Worm (Caenorhabditis elegans) whole organism, young adult: ENCODE results near the gene rhy-1.

Experiments
- T07F8.4 ChIP-seq: sonication (generic microtip); optimal IDR thresholded peaks from 2 replicates; lab custom pipeline; 2016; ENCODE audit warnings: mild to moderate bottlenecking, missing genetic modification characterization, moderate library complexity, missing compliant biosample characterization
- efl-1 ChIP-seq: fragments of 150-350 bp; optimal IDR thresholded peaks from 2 replicates; lab custom pipeline; 2014; ENCODE audit warnings: missing biosample characterization, missing genetic modification reagents, missing genetic modification characterization
- lin-54 ChIP-seq: fragments of 200-800 bp; sonication (Bioruptor generic); optimal IDR thresholded peaks from 2 replicates; lab custom pipeline; 2018; ENCODE audit warnings: mild to moderate bottlenecking, missing genetic modification characterization, missing compliant biosample characterization
- lsl-1 ChIP-seq: fragments of 200-800 bp; sonication (Bioruptor generic); optimal IDR thresholded peaks from 2 replicates; lab custom pipeline; 2018; ENCODE audit warnings: mild to moderate bottlenecking, missing genetic modification characterization, moderate library complexity, missing compliant biosample characterization
- nfyb-1 ChIP-seq: fragments of 200-800 bp; sonication (Bioruptor generic); IDR thresholded peaks from 2 replicates; pipeline ENCODE4 v1.3.6; 2022; ENCODE audit warnings: missing genetic modification reagents, missing genetic modification characterization, missing compliant biosample characterization
- ztf-28 ChIP-seq: fragments of 200-800 bp; sonication (Bioruptor generic); IDR thresholded peaks from 2 replicates; pipeline ENCODE4 v1.3.6; 2022; ENCODE audit warnings: missing genetic modification reagents, missing genetic modification characterization, missing compliant biosample characterization

DNA sequence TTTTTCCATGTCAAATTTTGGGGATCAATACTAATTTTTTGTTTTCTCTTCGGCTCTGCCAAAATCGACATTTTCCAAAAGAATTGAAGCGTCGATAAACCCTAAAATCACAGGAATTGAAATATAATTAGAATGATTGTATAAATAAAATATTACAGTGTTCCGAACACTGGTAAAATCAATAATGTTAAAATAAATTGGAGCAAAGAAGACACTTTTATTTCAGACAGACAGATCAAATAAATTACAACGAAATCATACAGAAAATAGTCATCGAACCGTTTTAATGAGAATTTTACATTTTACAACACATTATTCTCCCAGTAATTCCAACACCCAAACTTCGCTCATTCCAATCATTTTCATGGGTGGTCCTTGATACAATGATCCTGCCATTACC is 6.6 kb downstream of the rhy-1 start, which contains the start of gene T23G7.3:
- TF ChIP-seq nfyb-1 (GFP tag; lab: Robert Waterston, UW) (no peak), T07F8.4 (tag; lab: Kevin White, UChicago) (no peak), ztf-28 (no peak), lsl-1 (GFP tag; lab: Kevin White, UChicago) (no peak), efl-1 (GFP tag; lab: Kevin White, UChicago) (no peak), lin-54 (no peak)
